Fruit fly (Drosophila melanogaster) whole organism, embryonic: ENCODE results near the gene CG42489.

Experiments
- ATbp ChIP-seq: fragments of 200-800 bp; sonication (Bioruptor generic); optimal IDR thresholded peaks from 2 replicates; lab custom pipeline; 2017; ENCODE audit warnings: missing biosample characterization, mild to moderate bottlenecking, missing genetic modification characterization, missing genetic modification reagents
- Awh ChIP-seq: fragments of 200-800 bp; sonication (Bioruptor generic); IDR thresholded peaks from 2 replicates; pipeline ENCODE4, ENCODE4 v1.3.6; 2022; ENCODE audit warnings: missing biosample characterization, missing genetic modification characterization
- Bgb ChIP-seq: fragments of 200-800 bp; sonication (Bioruptor generic); IDR thresholded peaks from 2 replicates; pipeline ENCODE4 v1.3.6; 2022; ENCODE audit warnings: missing biosample characterization, missing genetic modification characterization; ENCODE audit not compliant: partially characterized antibody
- CG11085 ChIP-seq: fragments of 200-800 bp; sonication (Bioruptor generic); IDR thresholded peaks from 2 replicates; pipeline ENCODE4 v1.3.6; 2022; ENCODE audit warnings: missing biosample characterization, missing genetic modification characterization
- CG11695 ChIP-seq: fragments of 200-800 bp; sonication (Bioruptor generic); IDR thresholded peaks from 3 replicates; pipeline ENCODE4 v1.3.6; 2022; ENCODE audit warnings: missing biosample characterization, missing genetic modification characterization
- CG12219 ChIP-seq: fragments of 200-800 bp; sonication (Bioruptor generic); optimal IDR thresholded peaks from 3 replicates; lab custom pipeline; 2018; ENCODE audit warnings: missing biosample characterization, mild to moderate bottlenecking, missing genetic modification characterization
- CG13287 ChIP-seq: fragments of 200-800 bp; sonication (Bioruptor generic); IDR thresholded peaks from 2 replicates; pipeline ENCODE4 v1.3.6; 2022; ENCODE audit warnings: missing biosample characterization, missing genetic modification characterization; ENCODE audit not compliant: partially characterized antibody
- CG14050 ChIP-seq: fragments of 200-800 bp; sonication (Bioruptor generic); IDR thresholded peaks from 3 replicates; pipeline ENCODE4 v1.3.6; 2022; ENCODE audit warnings: missing biosample characterization, missing genetic modification characterization
- CG17568 ChIP-seq: fragments of 200-800 bp; sonication (Bioruptor generic); optimal IDR thresholded peaks from 2 replicates; lab custom pipeline; 2018; ENCODE audit warnings: missing biosample characterization, mild to moderate bottlenecking, missing genetic modification characterization, moderate library complexity
- CG2120 ChIP-seq: fragments of 200-800 bp; sonication (Bioruptor generic); optimal IDR thresholded peaks from 3 replicates; lab custom pipeline; 2016; ENCODE audit warnings: missing biosample characterization, missing genetic modification characterization
- CG2199 ChIP-seq: fragments of 200-800 bp; sonication (Bioruptor generic); IDR thresholded peaks from 3 replicates; pipeline ENCODE4 v1.3.6; 2022; ENCODE audit warnings: missing biosample characterization, missing genetic modification characterization
- CG2712 ChIP-seq: fragments of 200-800 bp; optimal IDR thresholded peaks from 3 replicates; lab custom pipeline; 2019; ENCODE audit warnings: missing biosample characterization, mild to moderate bottlenecking, missing genetic modification characterization, moderate library complexity
- CG4328 ChIP-seq: fragments of 200-800 bp; sonication (Bioruptor generic); optimal IDR thresholded peaks from 3 replicates; lab custom pipeline; 2017; ENCODE audit warnings: missing biosample characterization, missing genetic modification reagents, missing genetic modification characterization
- CG4617 ChIP-seq: fragments of 200-800 bp; sonication (Bioruptor generic); optimal IDR thresholded peaks from 3 replicates; lab custom pipeline; 2016; ENCODE audit warnings: missing biosample characterization, missing genetic modification characterization, borderline replicate concordance
- CG6654 ChIP-seq: fragments of 200-800 bp; sonication (Bioruptor generic); optimal IDR thresholded peaks from 2 replicates; lab custom pipeline; 2017; ENCODE audit warnings: missing biosample characterization, mild to moderate bottlenecking, missing genetic modification characterization
- CG6765 ChIP-seq: fragments of 200-800 bp; sonication (Bioruptor generic); optimal IDR thresholded peaks from 3 replicates; lab custom pipeline; 2017; ENCODE audit warnings: missing biosample characterization, mild to moderate bottlenecking, missing genetic modification characterization
- CG7357 ChIP-seq: fragments of 200-800 bp; sonication (Bioruptor generic); IDR thresholded peaks from 3 replicates; pipeline ENCODE4 v1.3.6; 2022; ENCODE audit warnings: missing biosample characterization, missing genetic modification characterization
- Doc2 ChIP-seq: fragments of 200-800 bp; sonication (Bioruptor generic); IDR thresholded peaks from 2 replicates; pipeline ENCODE4 v1.3.6; 2022; ENCODE audit warnings: missing biosample characterization, missing genetic modification characterization
- H2.0 ChIP-seq: fragments of 200-800 bp; sonication (Bioruptor generic); IDR thresholded peaks from 2 replicates; pipeline ENCODE4 v1.3.6; 2022; ENCODE audit warnings: missing biosample characterization, missing genetic modification characterization
- HLH4C ChIP-seq: fragments of 200-800 bp; sonication (Bioruptor generic); IDR thresholded peaks from 3 replicates; pipeline ENCODE4 v1.3.6; 2022; ENCODE audit warnings: missing biosample characterization, missing genetic modification characterization; ENCODE audit not compliant: partially characterized antibody
- MBD-R2 ChIP-seq: fragments of 200-800 bp; sonication (Bioruptor generic); IDR thresholded peaks from 2 replicates; pipeline ENCODE4 v1.3.6; 2022; ENCODE audit warnings: missing biosample characterization, missing genetic modification characterization
- Oaz ChIP-seq: fragments of 200-800 bp; sonication (Bioruptor generic); IDR thresholded peaks from 2 replicates; pipeline ENCODE4 v1.3.6; 2022; ENCODE audit warnings: missing biosample characterization, missing genetic modification characterization
- Pdp1 ChIP-seq, 2 experiments: fragments of 200-800 bp; sonication (Bioruptor generic); optimal IDR thresholded peaks; 3 replicates each; lab custom pipeline; 2016; ENCODE audit warnings: missing biosample characterization in 2 of 2, missing genetic modification characterization in 2 of 2, mild to moderate bottlenecking in 1 of 2, moderate library complexity in 1 of 2
- Spps ChIP-seq: fragments of 200-800 bp; sonication (Bioruptor generic); optimal IDR thresholded peaks from 2 replicates; lab custom pipeline; 2018; ENCODE audit warnings: missing biosample characterization, mild to moderate bottlenecking, missing genetic modification characterization
- Trl ChIP-seq, 3 experiments: fragments of >200 bp in 2 of 3; fragments of 200-800 bp in 1 of 3; sonication (Bioruptor generic) in 1 of 3; optimal IDR thresholded peaks; 2 replicates in 1 of 3; 3 replicates in 2 of 3; lab custom pipeline; 2016 to 2017; ENCODE audit warnings: missing biosample characterization in 1 of 3, missing genetic modification characterization in 1 of 3
- Vsx1 ChIP-seq: fragments of 200-800 bp; sonication (Bioruptor generic); optimal IDR thresholded peaks from 2 replicates; lab custom pipeline; 2017; ENCODE audit warnings: missing biosample characterization, mild to moderate bottlenecking, missing genetic modification characterization, missing genetic modification reagents
- YL-1 ChIP-seq: fragments of 200-800 bp; sonication (Bioruptor generic); optimal IDR thresholded peaks from 3 replicates; lab custom pipeline; 2017; ENCODE audit warnings: missing biosample characterization, mild to moderate bottlenecking, missing genetic modification characterization
- ab ChIP-seq: fragments of 200-800 bp; sonication (Bioruptor generic); optimal IDR thresholded peaks from 2 replicates; lab custom pipeline; 2016; ENCODE audit warnings: missing biosample characterization, missing genetic modification characterization
- az2 ChIP-seq: fragments of 200-800 bp; sonication (Bioruptor generic); optimal IDR thresholded peaks from 3 replicates; lab custom pipeline; 2016; ENCODE audit warnings: missing biosample characterization, missing genetic modification characterization
- bab2 ChIP-seq: fragments of 200-800 bp; sonication (Bioruptor generic); optimal IDR thresholded peaks from 2 replicates; lab custom pipeline; 2016; ENCODE audit warnings: missing biosample characterization, missing genetic modification characterization
- ci ChIP-seq: fragments of 200-800 bp; sonication (Bioruptor generic); IDR thresholded peaks from 3 replicates; pipeline ENCODE4 v1.3.6; 2022; ENCODE audit warnings: missing biosample characterization, missing genetic modification characterization
- crol ChIP-seq: fragments of 200-800 bp; sonication (Bioruptor generic); IDR thresholded peaks from 2 replicates; pipeline ENCODE4 v1.3.6; 2022; ENCODE audit warnings: missing biosample characterization, missing genetic modification characterization
- exex ChIP-seq: fragments of 200-800 bp; sonication (Bioruptor generic); optimal IDR thresholded peaks from 4 replicates; lab custom pipeline; 2018; ENCODE audit warnings: missing biosample characterization, mild to moderate bottlenecking, missing genetic modification characterization, moderate library complexity
- gem ChIP-seq: fragments of 200-800 bp; sonication (Bioruptor generic); optimal IDR thresholded peaks from 2 replicates; lab custom pipeline; 2019; ENCODE audit warnings: missing biosample characterization, mild to moderate bottlenecking, missing genetic modification characterization, moderate library complexity
- grau ChIP-seq: fragments of 200-800 bp; optimal IDR thresholded peaks from 3 replicates; lab custom pipeline; 2019; ENCODE audit warnings: missing biosample characterization, mild to moderate bottlenecking, missing genetic modification characterization, moderate library complexity
- inv ChIP-seq: fragments of 200-800 bp; sonication (Bioruptor generic); IDR thresholded peaks from 2 replicates; pipeline ENCODE4 v1.3.6; 2022; ENCODE audit warnings: missing biosample characterization, missing genetic modification characterization; ENCODE audit not compliant: partially characterized antibody
- kni ChIP-seq: fragments of 200-800 bp; sonication (Bioruptor generic); optimal IDR thresholded peaks from 3 replicates; lab custom pipeline; 2017; ENCODE audit warnings: mild to moderate bottlenecking, missing biosample characterization, missing genetic modification reagents, missing genetic modification characterization
- lbe ChIP-seq: fragments of 200-800 bp; sonication (Bioruptor generic); optimal IDR thresholded peaks from 2 replicates; lab custom pipeline; 2016; ENCODE audit warnings: missing biosample characterization, mild to moderate bottlenecking, missing genetic modification characterization
- lmd ChIP-seq: fragments of 200-800 bp; sonication (Bioruptor generic); IDR thresholded peaks from 2 replicates; pipeline ENCODE4 v1.3.6; 2022; ENCODE audit warnings: missing biosample characterization, missing genetic modification characterization
- mam ChIP-seq: fragments of 200-800 bp; sonication (Bioruptor generic); optimal IDR thresholded peaks from 3 replicates; lab custom pipeline; 2016; ENCODE audit warnings: missing biosample characterization, missing genetic modification characterization
- nom ChIP-seq: fragments of 200-800 bp; sonication (Bioruptor generic); optimal IDR thresholded peaks from 2 replicates; lab custom pipeline; 2017; ENCODE audit warnings: missing biosample characterization, missing genetic modification characterization, mild to moderate bottlenecking, moderate library complexity, missing genetic modification reagents
- oc ChIP-seq: fragments of 200-800 bp; sonication (Bioruptor generic); optimal IDR thresholded peaks from 2 replicates; lab custom pipeline; 2018; ENCODE audit warnings: missing biosample characterization, mild to moderate bottlenecking, missing genetic modification characterization, moderate library complexity
- pb ChIP-seq: fragments of 200-800 bp; sonication (Bioruptor generic); optimal IDR thresholded peaks from 3 replicates; lab custom pipeline; 2016; ENCODE audit warnings: missing biosample characterization, missing genetic modification characterization
- peb ChIP-seq: fragments of 200-800 bp; sonication (Bioruptor generic); IDR thresholded peaks from 2 replicates; pipeline ENCODE4 v1.3.6; 2022; ENCODE audit warnings: missing biosample characterization, missing genetic modification characterization
- pzg ChIP-seq: fragments of 200-800 bp; sonication (Bioruptor generic); optimal IDR thresholded peaks from 3 replicates; lab custom pipeline; 2018; ENCODE audit warnings: missing biosample characterization, mild to moderate bottlenecking, missing genetic modification characterization, moderate library complexity
- schlank ChIP-seq: fragments of 200-800 bp; sonication (Bioruptor generic); optimal IDR thresholded peaks from 2 replicates; lab custom pipeline; 2018; ENCODE audit warnings: missing biosample characterization, mild to moderate bottlenecking, missing genetic modification characterization
- sens-2 ChIP-seq: fragments of 200-800 bp; sonication (Bioruptor generic); IDR thresholded peaks from 2 replicates; pipeline ENCODE4 v1.3.6; 2022; ENCODE audit warnings: missing biosample characterization, missing genetic modification characterization
- trh ChIP-seq: fragments of 200-800 bp; sonication (Bioruptor generic); optimal IDR thresholded peaks from 2 replicates; lab custom pipeline; 2016; ENCODE audit warnings: missing biosample characterization, missing genetic modification characterization
- tx ChIP-seq: fragments of 200-800 bp; sonication (Bioruptor generic); optimal IDR thresholded peaks from 2 replicates; lab custom pipeline; 2016; ENCODE audit warnings: missing biosample characterization, missing genetic modification characterization
- vfl ChIP-seq: fragments of 200-800 bp; sonication (Bioruptor generic); optimal IDR thresholded peaks from 2 replicates; lab custom pipeline; 2016; ENCODE audit warnings: missing biosample characterization, missing genetic modification characterization

The CG42489 gene

DNA sequence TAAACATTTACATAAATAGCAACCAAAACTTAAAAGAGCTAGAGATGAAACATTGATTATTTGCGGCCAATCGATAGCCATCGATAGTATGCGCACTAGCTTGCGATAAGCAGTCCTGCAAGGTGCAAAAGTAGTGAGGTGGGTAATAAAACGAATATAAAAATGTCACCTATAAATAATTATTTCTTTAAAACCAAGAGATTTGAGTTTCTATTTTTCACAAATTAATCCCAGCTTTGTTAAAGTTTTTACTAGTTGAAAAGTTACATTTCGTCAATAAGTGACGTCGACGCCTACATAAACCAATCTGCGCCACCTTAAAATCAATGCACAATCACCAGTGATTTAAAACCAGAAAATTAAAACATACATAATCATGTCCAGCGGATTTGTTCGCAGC is 3.8 kb downstream of the CG42489 start, which contains the start of the genes Mkk4 and SLIRP2 (continued):
- TF ChIP-seq ab = peak; percentile 97
- TF ChIP-seq lmd = peak; percentile 99
- peak; percentile 95 for TF ChIP-seq Vsx1 (GFP tag; lab: Kevin White, UChicago)
- peak; percentile 97 for TF ChIP-seq CG4328
- TF ChIP-seq YL-1 (GFP tag; lab: Kevin White, UChicago) = peak; percentile 98
- TF ChIP-seq CG7357 (GFP tag; lab: Robert Waterston, UW) = peak; percentile 96
- TF ChIP-seq sens-2 (GFP tag; lab: Robert Waterston, UW) = peak; percentile 99
- TF ChIP-seq CG2712 (tag; lab: Kevin White, UChicago) = peak; percentile 99
- peak; percentile 99 for TF ChIP-seq Pdp1 (GFP tag; optimal IDR thresholded peaks at IDR 0.05; lab: Kevin White, UChicago)
- peak; percentile 96 for TF ChIP-seq Doc2 (GFP tag; lab: Robert Waterston, UW)
- peak; percentile 98 for TF ChIP-seq CG11085
- TF ChIP-seq ci (GFP tag; lab: Robert Waterston, UW) = peak; percentile 99
- peak; percentile 99 for TF ChIP-seq CG2199 (GFP tag; lab: Robert Waterston, UW)
- TF ChIP-seq crol (GFP tag; lab: Robert Waterston, UW) = peak; percentile 81
- TF ChIP-seq grau (tag; lab: Kevin White, UChicago) = peak; percentile 98
- peak; percentile 98 for TF ChIP-seq pb (GFP tag; lab: Kevin White, UChicago)
- TF ChIP-seq ATbp (GFP tag; lab: Kevin White, UChicago) = peak; percentile 97
- peak; percentile 99 for TF ChIP-seq H2.0 (GFP tag; lab: Robert Waterston, UW)
- TF ChIP-seq schlank = peak; percentile 95
- peak; percentile 99 for TF ChIP-seq mam (GFP tag; lab: Kevin White, UChicago)
- TF ChIP-seq Spps (tag; lab: Kevin White, UChicago) = peak; percentile 98
- peak; percentile 97 for TF ChIP-seq CG6765 (GFP tag; lab: Kevin White, UChicago)
- peak; percentile 96 for TF ChIP-seq nom (GFP tag; lab: Kevin White, UChicago)
- peak; percentile 98 for TF ChIP-seq CG12219 (GFP tag; lab: Kevin White, UChicago)
- TF ChIP-seq CG6654 (GFP tag; lab: Kevin White, UChicago) = peak; percentile 92
- TF ChIP-seq CG17568 (GFP tag; lab: Kevin White, UChicago) = peak; percentile 98
- peak; percentile 99 for TF ChIP-seq Oaz (GFP tag; lab: Robert Waterston, UW)
- peak; percentile 99 for TF ChIP-seq bab2
- peak; percentile 99 for TF ChIP-seq oc (tag; lab: Kevin White, UChicago)
- TF ChIP-seq exex (tag; lab: Kevin White, UChicago) = peak; percentile 92
- TF ChIP-seq pzg (GFP tag; lab: Kevin White, UChicago) = peak; percentile 85
- TF ChIP-seq gem (tag; lab: Kevin White, UChicago) = peak; percentile 100
- peak; percentile 99 for TF ChIP-seq CG14050 (GFP tag; lab: Robert Waterston, UW)
- TF ChIP-seq CG2120 (GFP tag; lab: Kevin White, UChicago) = peak; percentile 99
- TF ChIP-seq MBD-R2 (GFP tag; lab: Robert Waterston, UW) = peak; percentile 100
- peak; percentile 99 for TF ChIP-seq Awh (GFP tag; lab: Robert Waterston, UW)
- TF ChIP-seq CG11695 (GFP tag; lab: Robert Waterston, UW) = peak; percentile 99
- TF ChIP-seq vfl = peak; percentile 99
- peak; percentile 89 for TF ChIP-seq CG13287 (GFP tag; lab: Robert Waterston, UW)
- peak; percentile 98 for TF ChIP-seq lbe (GFP tag; lab: Kevin White, UChicago)
- TF ChIP-seq az2 = peak; percentile 99
- peak; percentile 93 for TF ChIP-seq kni (GFP tag; lab: Kevin White, UChicago)
- TF ChIP-seq Bgb (GFP tag; lab: Robert Waterston, UW) = peak; percentile 86
- TF ChIP-seq inv (GFP tag; lab: Robert Waterston, UW) = peak; percentile 80
- TF ChIP-seq peb (GFP tag; lab: Robert Waterston, UW) = peak; percentile 98
- TF ChIP-seq Trl (optimal IDR thresholded peaks at IDR 0.05; lab: Kevin White, UChicago) = no peak
- TF ChIP-seq Trl (GFP tag; optimal IDR thresholded peaks at IDR 0.05; lab: Kevin White, UChicago) = peak; percentile 99
- peak; percentile 99 for TF ChIP-seq CG4617 (GFP tag; lab: Kevin White, UChicago)
- peak; percentile 80 for TF ChIP-seq HLH4C (GFP tag; lab: Robert Waterston, UW)
- TF ChIP-seq trh = peak; percentile 98
- peak; percentile 99 for TF ChIP-seq tx (GFP tag; lab: Kevin White, UChicago)
